Worm (Caenorhabditis elegans) whole organism, L4/young adult: ENCODE measurements around the gene unc-86.

Experiments
- W03F9.2 ChIP-seq: fragments of 150-350 bp; optimal IDR thresholded peaks from 2 replicates; lab custom pipeline; 2014; ENCODE audit warnings: missing biosample characterization, missing genetic modification characterization
- dao-5 ChIP-seq: sonication (generic microtip); optimal IDR thresholded peaks from 2 replicates; lab custom pipeline; 2016; ENCODE audit warnings: missing genotype, missing genetic modification characterization, moderate library complexity, missing compliant biosample characterization
- him-1 ChIP-seq: sonication (generic microtip); optimal IDR thresholded peaks from 2 replicates; lab custom pipeline; 2016; ENCODE audit warnings: missing genotype, missing genetic modification reagents, missing genetic modification characterization, missing compliant biosample characterization

- no peak for TF ChIP-seq him-1 (tag; lab: Kevin White, UChicago)
- TF ChIP-seq W03F9.2 (tag; lab: Kevin White, UChicago): no peak
- TF ChIP-seq dao-5 (tag; lab: Kevin White, UChicago): no peak
Observed at ce11 chrIII:8220081-8220480, 3.9 kb upstream of the unc-86 start.
